Fruit fly (Drosophila melanogaster) whole organism, embryonic: ENCODE data around the gene dpr9.
A peak's percentile ranks its signal among the peaks of the same experiment; 100 is the strongest.

Experiments
- CG13424 ChIP-seq: fragments of 200-800 bp; sonication (Bioruptor generic); optimal IDR thresholded peaks from 2 replicates; lab custom pipeline; 2019; ENCODE audit warnings: missing biosample characterization, mild to moderate bottlenecking, missing genetic modification characterization, moderate library complexity
- CG18599 ChIP-seq: fragments of 200-800 bp; sonication (Bioruptor generic); optimal IDR thresholded peaks from 3 replicates; lab custom pipeline; 2017; ENCODE audit warnings: missing biosample characterization, missing genetic modification characterization, mild to moderate bottlenecking, moderate library complexity, missing genetic modification reagents
- CG6791 ChIP-seq: fragments of 200-800 bp; sonication (Bioruptor generic); IDR thresholded peaks from 3 replicates; pipeline ENCODE4 v1.3.6; 2022; ENCODE audit warnings: missing biosample characterization, missing genetic modification characterization; ENCODE audit not compliant: partially characterized antibody
- Chrac-16 ChIP-seq: fragments of 200-800 bp; sonication (Bioruptor generic); optimal IDR thresholded peaks from 3 replicates; lab custom pipeline; 2016; ENCODE audit warnings: missing biosample characterization, missing genetic modification characterization
- en ChIP-seq: fragments of 200-800 bp; sonication (Bioruptor generic); optimal IDR thresholded peaks from 2 replicates; lab custom pipeline; 2016; ENCODE audit warnings: missing biosample characterization, missing genetic modification characterization

- TF ChIP-seq CG18599 (peak; percentile 78), CG13424 (peak; percentile 84), CG6791 (GFP tag; lab: Robert Waterston, UW) (no peak), en (GFP tag; lab: Kevin White, UChicago) (peak; percentile 87), Chrac-16 (GFP tag; lab: Kevin White, UChicago) (peak; percentile 75)
These were observed 10.7 kb upstream of the dpr9 start for dm6 chr3R:15087606-15088193.
